Fruit fly (Drosophila melanogaster): ENCODE results near the gene Tdrd3.

Tdrd3 gene

DNA sequence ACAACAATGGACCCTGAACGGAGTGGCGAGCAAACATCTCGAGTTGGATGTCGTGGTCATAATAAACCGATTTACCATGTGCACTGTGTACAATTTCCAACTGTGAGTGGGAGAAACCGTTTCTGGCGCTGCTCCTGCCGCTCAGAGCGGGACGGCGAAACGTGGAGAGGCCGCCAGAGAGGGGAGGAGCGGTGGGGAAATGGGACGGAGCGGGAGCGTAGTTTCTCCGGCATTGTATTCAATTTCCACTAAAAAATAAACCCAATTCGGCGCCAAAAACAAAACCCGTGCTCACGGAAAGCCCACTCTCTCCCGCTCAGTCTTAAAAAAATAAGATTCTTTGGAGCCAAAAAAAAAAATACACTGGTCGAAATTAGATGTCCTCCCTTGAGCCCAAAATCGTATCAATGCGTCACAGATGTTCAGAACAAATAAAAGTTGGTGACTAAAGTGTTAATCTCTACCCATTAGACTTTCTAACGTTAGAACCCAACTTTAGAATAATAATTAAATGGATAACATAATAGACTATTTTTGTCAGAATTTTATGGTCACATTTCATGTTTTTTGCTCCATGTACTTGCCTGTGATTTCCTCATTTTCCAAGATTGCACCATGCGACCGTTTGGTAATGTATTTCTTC is 26.5 kb upstream of the Tdrd3 start (continued):
- TF ChIP-seq CG12236 (GFP tag; optimal IDR thresholded peaks at IDR 0.05) (peak; percentile 22), sug (tag; optimal IDR thresholded peaks at IDR 0.05) (no peak), CG1529 (GFP tag; optimal IDR thresholded peaks at IDR 0.05) (peak; percentile 14), crc (GFP tag; optimal IDR thresholded peaks at IDR 0.05) (no peak), CG18476 (GFP tag; optimal IDR thresholded peaks at IDR 0.05) (peak; percentile 45), gro (GFP tag; optimal IDR thresholded peaks at IDR 0.05) (peak; percentile 57), Nf-YC (tag; optimal IDR thresholded peaks at IDR 0.05) (no peak), BEAF-32 (GFP tag; optimal IDR thresholded peaks at IDR 0.05) (no peak), CG1603 (tag; optimal IDR thresholded peaks at IDR 0.05) (peak; percentile 74), zf30C (GFP tag; optimal IDR thresholded peaks at IDR 0.05) (peak; percentile 93), GATAe (GFP tag; conservative IDR thresholded peaks at IDR 0.05) (no peak), CG10462 (GFP tag; optimal IDR thresholded peaks at IDR 0.05) (peak; percentile 46), ind (GFP tag; optimal IDR thresholded peaks at IDR 0.05) (peak; percentile 69), CG2712 (tag; optimal IDR thresholded peaks at IDR 0.05) (peak; percentile 63), chm (GFP tag; IDR thresholded peaks at IDR 0.05) (peak; percentile 6; the same call in 1 of the 2 replicates), scrt (GFP tag; optimal IDR thresholded peaks at IDR 0.05) (no peak), Oaz (GFP tag; IDR thresholded peaks at IDR 0.05) (0 out of 2 replicates have a peak, but pooled peaks have one; percentile 19), Nf-YA (GFP tag; IDR thresholded peaks at IDR 0.05) (no peak), sens-2 (GFP tag; IDR thresholded peaks at IDR 0.05) (no peak), tgo (GFP tag; IDR thresholded peaks at IDR 0.05) (peak; percentile 54; the same call in 2 of the 3 replicates), da (GFP tag; optimal IDR thresholded peaks at IDR 0.05) (no peak), pb (GFP tag; optimal IDR thresholded peaks at IDR 0.05) (no peak), CG18599 (GFP tag; optimal IDR thresholded peaks at IDR 0.05) (peak; percentile 66), bbx (GFP tag; IDR thresholded peaks at IDR 0.05; ENCODE audit: partially characterized antibody) (peak; percentile 32; the same call in 1 of the 2 replicates), unpg (GFP tag; optimal IDR thresholded peaks at IDR 0.05) (peak; percentile 81), dpn (GFP tag; optimal IDR thresholded peaks at IDR 0.05) (peak; percentile 71 to 78), br (optimal IDR thresholded peaks at IDR 0.05) (no peak), MESR4 (GFP tag; optimal IDR thresholded peaks at IDR 0.05) (no peak), Dip2 (GFP tag; IDR thresholded peaks at IDR 0.05) (no peak), NC2α (GFP tag; optimal IDR thresholded peaks at IDR 0.05) (no peak), Hmx (GFP tag; optimal IDR thresholded peaks at IDR 0.05) (peak; percentile 21), CG11093 (GFP tag; IDR thresholded peaks at IDR 0.05) (0 out of 3 replicates have a peak, but pooled peaks have one; percentile 25), ewg (GFP tag; optimal IDR thresholded peaks at IDR 0.05) (peak; percentile 29), CG3838 (GFP tag; optimal IDR thresholded peaks at IDR 0.05) (no peak), CG18764 (GFP tag; optimal IDR thresholded peaks at IDR 0.05) (peak; percentile 45), cwo (GFP tag; optimal IDR thresholded peaks at IDR 0.05) (peak; percentile 36), CG8359 (GFP tag; optimal IDR thresholded peaks at IDR 0.05; ENCODE audit: borderline replicate concordance) (peak; percentile 34), ab (GFP tag; optimal IDR thresholded peaks at IDR 0.05) (peak; percentile 66), prd (optimal IDR thresholded peaks at IDR 0.05) (no peak), prd (GFP tag; IDR thresholded peaks at IDR 0.05) (peak; percentile 74), CG15011 (GFP tag; optimal IDR thresholded peaks at IDR 0.05) (peak; percentile 50), CG3995 (GFP tag; optimal IDR thresholded peaks at IDR 0.05) (peak; percentile 68), CG6689 (GFP tag; IDR thresholded peaks at IDR 0.05) (peak; percentile 52), CG4404 (GFP tag; IDR thresholded peaks at IDR 0.05) (no peak), E2f2 (GFP tag; IDR thresholded peaks at IDR 0.05) (peak; percentile 56), CG15073 (GFP tag; optimal IDR thresholded peaks at IDR 0.05) (peak; percentile 13), CG9932 (GFP tag; IDR thresholded peaks at IDR 0.05) (peak; percentile 66), schlank (tag; optimal IDR thresholded peaks at IDR 0.05) (peak; percentile 33), CG34224 (GFP tag; IDR thresholded peaks at IDR 0.05; ENCODE audit: partially characterized antibody) (peak; percentile 43), nerfin-1 (tag; optimal IDR thresholded peaks at IDR 0.05) (peak; percentile 22)
